Worm (Caenorhabditis elegans): ENCODE results near the gene scl-17.
"Not testable (repeated sequence)": the region's sequence is repeated elsewhere in the genome, so short reads cannot be mapped to it uniquely, and the experiment has no call there.

Gene scl-17

DNA sequence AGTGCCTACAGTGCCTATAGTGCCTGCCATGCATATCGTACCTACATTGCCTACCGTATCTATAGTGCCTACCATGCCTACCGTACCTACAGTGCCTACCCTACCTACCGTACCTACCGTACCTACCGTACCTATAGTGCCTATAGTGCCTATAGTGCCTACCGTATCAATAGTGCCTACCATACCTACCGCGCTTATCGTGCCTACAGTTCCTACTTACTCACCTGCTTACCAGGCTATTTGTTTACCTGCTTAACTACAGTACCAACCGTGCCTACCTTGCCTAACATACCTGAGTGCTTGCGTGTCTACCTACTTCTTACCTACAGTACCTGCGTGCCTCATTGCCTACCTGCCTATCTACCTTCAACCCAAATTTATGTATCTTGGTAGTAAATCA lies 3.5 kb upstream of the scl-17 start:
- TF ChIP-seq snpc-4 (tag; optimal IDR thresholded peaks at IDR 0.05), result no peak
- no peak for TF ChIP-seq pqm-1 (tag; optimal IDR thresholded peaks at IDR 0.05)
- TF ChIP-seq daf-12 (tag; optimal IDR thresholded peaks at IDR 0.05), result no peak
- no peak for TF ChIP-seq nhr-43 (tag; optimal IDR thresholded peaks at IDR 0.05; ENCODE audit: poor library complexity, severe bottlenecking)
- TF ChIP-seq unc-39 (tag; optimal IDR thresholded peaks at IDR 0.05), result no peak
- no peak for TF ChIP-seq ZK546.5 (tag; optimal IDR thresholded peaks at IDR 0.05)
- TF ChIP-seq mdl-1 (tag; optimal IDR thresholded peaks at IDR 0.05), result no peak
- no peak for TF ChIP-seq unc-62 (GFP tag; optimal IDR thresholded peaks at IDR 0.05)
- no peak for TF ChIP-seq ztf-11 (tag; optimal IDR thresholded peaks at IDR 0.05)
- TF ChIP-seq nhr-11 (tag; optimal IDR thresholded peaks at IDR 0.05), result no peak

DNA sequence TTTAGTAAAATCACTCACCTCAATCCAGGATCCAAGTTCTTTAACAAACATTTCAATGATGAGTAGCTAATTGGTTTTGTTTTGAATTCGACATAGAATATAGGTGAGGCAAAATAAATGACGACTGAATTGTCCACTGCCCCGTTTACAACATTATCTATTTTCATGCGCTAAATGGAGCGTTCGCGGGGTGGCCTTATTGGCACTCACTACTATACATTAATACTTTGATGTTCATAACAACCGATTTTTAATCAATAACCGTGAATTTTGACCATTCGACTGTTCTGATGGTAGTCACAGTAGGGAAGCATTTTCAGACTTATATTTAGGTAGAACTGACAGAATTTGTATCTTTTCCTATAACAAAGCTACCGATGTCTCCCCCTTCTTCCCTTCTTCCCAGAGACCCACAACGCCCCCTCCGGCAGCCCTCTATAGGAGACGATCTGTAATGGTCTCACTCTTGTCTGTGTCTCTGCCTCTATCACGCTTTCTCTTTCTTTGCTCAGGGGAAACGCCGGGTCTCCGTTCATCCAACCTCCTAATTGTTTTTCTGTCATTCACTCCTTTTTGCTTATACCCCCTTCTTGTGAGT lies 1.8 kb downstream of the scl-17 start, which contains the start of gene Y51H7C.12:
Y51H7C.12 (minus strand) TSS at position 51 of the 598 bp plus-strand sequence.
- TF ChIP-seq lin-15B, ceh-16, nhr-237 (tag; optimal IDR thresholded peaks at IDR 0.05): not testable (repeated sequence)

DNA sequence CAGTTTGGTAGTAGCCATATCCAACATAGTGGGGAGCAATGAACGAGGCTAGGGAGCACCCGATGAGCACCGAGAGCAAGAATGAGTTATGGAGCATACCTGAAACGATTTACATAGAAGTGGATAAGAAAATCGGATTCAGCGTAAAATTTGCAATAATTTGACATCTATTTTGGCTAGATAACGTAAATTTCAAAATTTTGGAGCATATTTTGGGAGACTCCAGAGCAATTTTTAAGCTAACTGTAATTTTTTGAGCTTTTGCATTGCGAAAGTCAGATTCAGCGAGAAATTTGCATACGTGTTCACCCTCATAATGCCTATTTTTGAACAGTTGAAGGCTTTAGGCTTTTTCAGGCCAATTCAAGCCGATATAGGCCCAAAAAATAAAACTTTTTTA lies 21.4 kb downstream of the scl-17 start, which contains the start of gene Y51H7C.13:
Y51H7C.13 (minus strand) TSS at position 101 of the 400 bp plus-strand sequence.
- TF ChIP-seq daf-12 (tag; optimal IDR thresholded peaks at IDR 0.05) (no peak), jun-1 (tag; optimal IDR thresholded peaks at IDR 0.05) (no peak), unc-39 (tag; optimal IDR thresholded peaks at IDR 0.05) (no peak), ZK546.5 (tag; optimal IDR thresholded peaks at IDR 0.05) (no peak), nhr-28 (tag; optimal IDR thresholded peaks at IDR 0.05) (no peak)

DNA sequence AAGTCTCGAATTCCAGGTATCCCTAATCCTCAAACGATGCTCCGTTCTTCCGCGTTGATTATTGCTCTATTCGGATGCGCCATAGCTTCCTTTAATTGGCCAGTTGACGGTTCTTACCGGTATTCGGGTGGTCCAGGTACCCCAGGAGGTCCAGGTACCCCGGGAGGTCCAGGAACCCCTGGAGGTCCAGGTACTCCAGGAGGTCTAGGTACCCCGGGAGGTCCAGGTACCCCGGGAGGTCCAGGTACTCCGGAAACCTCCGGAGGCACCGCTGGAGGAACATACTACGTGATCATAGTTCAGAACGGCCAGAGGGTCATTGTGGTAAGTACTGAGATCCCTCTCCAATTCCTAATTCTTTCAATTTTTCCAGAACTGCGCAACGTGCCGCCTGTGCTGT lies 22.7 kb downstream of the scl-17 start, which contains the start of gene Y51H7C.1:
Y51H7C.1 (plus strand) TSS at position 17 of the 400 bp plus-strand sequence.
- TF ChIP-seq hmg-11, aly-2, lsy-12 (tag; optimal IDR thresholded peaks at IDR 0.05): not testable (repeated sequence)

DNA sequence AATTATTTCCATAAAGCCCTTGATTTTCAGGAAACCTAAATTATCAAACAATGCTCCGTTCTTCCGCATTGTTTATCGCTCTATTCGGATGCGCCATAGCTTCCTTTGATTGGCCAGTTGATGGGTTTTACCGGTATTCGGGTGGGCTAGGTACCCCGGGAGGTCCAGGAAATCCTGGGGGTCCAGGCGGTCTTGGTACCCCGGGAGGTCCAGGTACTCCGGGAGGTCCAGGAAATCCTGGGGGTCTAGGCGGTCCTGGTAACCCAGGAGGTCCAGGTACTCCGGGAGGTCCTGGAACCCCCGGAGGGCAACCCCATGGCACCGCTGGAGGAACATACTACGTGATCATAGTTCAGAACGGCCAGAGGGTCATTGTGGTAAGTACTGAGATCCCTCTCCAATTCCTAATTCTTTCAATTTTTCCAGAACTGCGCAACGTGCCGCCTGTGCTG lies 25.5 kb downstream of the scl-17 start, which contains the start of gene H17B01.2:
H17B01.2 (plus strand) TSS at position 51 of the 452 bp plus-strand sequence.
- TF ChIP-seq unc-39 (tag; optimal IDR thresholded peaks at IDR 0.05), result no peak
- TF ChIP-seq unc-62 (GFP tag; optimal IDR thresholded peaks at IDR 0.05), result no peak

DNA sequence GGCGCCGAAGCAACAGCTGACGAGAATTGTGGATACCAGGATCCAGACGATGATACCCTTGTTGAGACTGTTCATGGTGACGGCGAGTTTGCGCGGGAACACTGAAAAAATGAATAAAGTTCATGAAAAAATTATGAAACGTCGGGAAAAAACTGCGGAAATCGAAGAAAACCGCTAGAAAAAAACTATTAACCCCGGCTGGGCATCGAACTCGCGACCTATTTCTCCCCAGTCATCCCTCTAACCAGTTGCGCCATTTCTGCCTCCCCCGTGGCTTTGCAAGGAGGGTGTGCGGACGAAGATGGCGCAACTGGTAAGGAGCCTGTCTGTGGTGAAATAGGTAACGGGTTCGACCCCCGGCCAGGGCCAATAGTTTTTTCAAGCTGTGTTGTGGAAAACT lies 28.5 kb downstream of the scl-17 start, which contains the start of gene H17B01.5:
H17B01.5 (minus strand) TSS at position 101 of the 400 bp plus-strand sequence.
- TF ChIP-seq mml-1 (tag; optimal IDR thresholded peaks at IDR 0.05), result no peak
- TF ChIP-seq egl-27 (tag; optimal IDR thresholded peaks at IDR 0.05), result no peak

DNA sequence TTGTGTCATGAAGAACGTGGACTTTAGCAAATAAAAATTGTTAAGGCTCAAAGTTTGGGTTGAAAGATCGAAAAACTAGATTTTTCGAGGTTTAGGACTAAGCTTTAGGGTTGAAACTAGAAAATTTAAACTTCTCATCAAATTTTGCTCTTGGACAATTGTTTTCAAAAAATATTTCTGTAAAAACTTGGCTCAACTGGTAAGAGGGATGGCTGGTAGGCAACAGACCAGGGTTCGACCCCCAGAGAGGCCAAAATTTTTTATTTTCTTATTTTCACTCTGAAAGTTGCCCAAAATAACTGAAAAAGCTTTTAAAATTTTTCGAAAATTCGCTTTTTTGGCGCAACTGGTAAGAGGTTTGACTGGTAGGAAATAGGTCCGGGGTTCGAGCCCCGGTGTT lies 29.8 kb downstream of the scl-17 start:
- TF ChIP-seq nhr-11 (tag; optimal IDR thresholded peaks at IDR 0.05), result no peak
- no peak for TF ChIP-seq zag-1 (tag; optimal IDR thresholded peaks at IDR 0.05)
- TF ChIP-seq egl-5 (tag; optimal IDR thresholded peaks at IDR 0.05), result no peak
- TF ChIP-seq nhr-28 (tag; optimal IDR thresholded peaks at IDR 0.05), result no peak
- no peak for TF ChIP-seq snpc-4 (tag; optimal IDR thresholded peaks at IDR 0.05)

DNA sequence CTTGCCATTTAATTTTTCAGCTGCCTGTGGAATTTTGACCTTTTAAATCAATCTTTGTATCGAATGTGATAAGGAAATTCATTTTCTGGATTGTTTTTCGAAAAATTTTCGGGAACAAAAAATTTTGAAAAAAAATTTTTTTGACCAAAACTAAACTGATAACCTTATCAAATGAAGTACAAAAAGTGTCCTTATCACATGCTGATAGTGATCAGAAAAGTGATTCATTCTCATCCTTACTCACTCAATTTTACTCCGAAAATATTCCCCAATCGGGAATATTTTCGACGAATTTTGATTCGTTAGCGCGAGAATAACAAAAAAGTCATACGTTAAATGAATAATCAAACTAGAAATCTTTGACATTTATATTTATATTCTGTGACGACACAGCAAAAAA lies 30.3 kb downstream of the scl-17 start:
- TF ChIP-seq nhr-28 (tag; optimal IDR thresholded peaks at IDR 0.05), result no peak
- no peak for TF ChIP-seq tbx-2 (tag; optimal IDR thresholded peaks at IDR 0.05)
- TF ChIP-seq elt-2 (tag; optimal IDR thresholded peaks at IDR 0.05), result peak; percentile 67
- peak; percentile 50 for TF ChIP-seq pqm-1 (tag; optimal IDR thresholded peaks at IDR 0.05)
- no peak for TF ChIP-seq ceh-28 (tag; optimal IDR thresholded peaks at IDR 0.05)

Measured in whole organism, L3 larva.